Worm (Caenorhabditis elegans): Measurements from ENCODE around the gene gipc-2.

DNA sequence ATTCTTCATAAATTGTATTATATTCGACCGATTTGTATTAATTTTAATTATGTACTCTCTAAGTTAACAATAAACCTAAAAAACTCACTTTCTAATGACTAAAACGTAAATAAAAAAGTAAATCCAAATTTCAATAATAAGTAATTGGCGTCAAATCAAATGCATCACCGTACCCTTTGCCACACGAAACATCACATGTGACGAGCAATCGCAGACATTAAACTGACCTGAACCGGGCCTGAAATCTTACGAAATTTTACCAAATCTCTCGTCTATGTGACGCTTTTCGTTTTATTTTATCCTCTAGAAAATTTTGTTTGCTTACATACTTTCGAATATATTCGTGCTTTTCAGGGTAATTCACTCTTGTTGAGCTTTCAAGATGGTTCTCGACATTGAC, 24.1 kb downstream of the gipc-2 start, which contains the start of the genes C47E12.2 and sars-1:
- no peak for TF ChIP-seq him-1 (tag; optimal IDR thresholded peaks at IDR 0.05)
- TF ChIP-seq dao-5 (tag; optimal IDR thresholded peaks at IDR 0.05) = no peak

Measured in whole organism, L4/young adult.